Fruit fly (Drosophila melanogaster) whole organism, embryonic: ENCODE measurements around the gene CG17325.

Experiments used
- ATbp ChIP-seq: fragments of 200-800 bp; sonication (Bioruptor generic); optimal IDR thresholded peaks from 2 replicates; lab custom pipeline; 2017; ENCODE audit warnings: missing biosample characterization, mild to moderate bottlenecking, missing genetic modification characterization, missing genetic modification reagents
- BEAF-32 ChIP-seq: fragments of 200-800 bp; sonication (Bioruptor generic); optimal IDR thresholded peaks from 3 replicates; lab custom pipeline; 2017; ENCODE audit warnings: missing biosample characterization, missing genetic modification characterization, mild to moderate bottlenecking, moderate library complexity, missing genetic modification reagents
- Bgb ChIP-seq: fragments of 200-800 bp; sonication (Bioruptor generic); IDR thresholded peaks from 2 replicates; pipeline ENCODE4 v1.3.6; 2022; ENCODE audit warnings: missing biosample characterization, missing genetic modification characterization; ENCODE audit not compliant: partially characterized antibody
- CG11504 ChIP-seq: fragments of 200-800 bp; sonication (Bioruptor generic); optimal IDR thresholded peaks from 3 replicates; lab custom pipeline; 2019; ENCODE audit warnings: missing biosample characterization, mild to moderate bottlenecking, missing genetic modification characterization, moderate library complexity
- CG12769 ChIP-seq: fragments of 200-800 bp; sonication (Bioruptor generic); optimal IDR thresholded peaks from 2 replicates; lab custom pipeline; 2019; ENCODE audit warnings: missing biosample characterization, mild to moderate bottlenecking, missing genetic modification characterization, moderate library complexity
- CG14014 ChIP-seq: fragments of 200-800 bp; sonication (Bioruptor generic); IDR thresholded peaks from 2 replicates; pipeline ENCODE4 v1.3.6; 2022; ENCODE audit warnings: missing biosample characterization, missing genetic modification characterization
- CG17912 ChIP-seq: fragments of 200-800 bp; sonication (Bioruptor generic); optimal IDR thresholded peaks from 2 replicates; lab custom pipeline; 2018; ENCODE audit warnings: missing biosample characterization, mild to moderate bottlenecking, missing genetic modification characterization
- CG18476 ChIP-seq: fragments of 200-800 bp; sonication (Bioruptor generic); optimal IDR thresholded peaks from 2 replicates; lab custom pipeline; 2016; ENCODE audit warnings: missing biosample characterization, mild to moderate bottlenecking, missing genetic modification characterization
- CG2199 ChIP-seq: fragments of 200-800 bp; sonication (Bioruptor generic); IDR thresholded peaks from 3 replicates; pipeline ENCODE4 v1.3.6; 2022; ENCODE audit warnings: missing biosample characterization, missing genetic modification characterization
- CG30403 ChIP-seq: fragments of 200-800 bp; sonication (Bioruptor generic); optimal IDR thresholded peaks from 3 replicates; lab custom pipeline; 2016; ENCODE audit warnings: missing biosample characterization, missing genetic modification characterization
- CG32532 ChIP-seq: fragments of 200-800 bp; sonication (Bioruptor generic); IDR thresholded peaks from 2 replicates; pipeline ENCODE4 v1.3.6; 2022; ENCODE audit warnings: missing biosample characterization, missing genetic modification characterization
- CG32767 ChIP-seq: fragments of 200-800 bp; sonication (Bioruptor generic); IDR thresholded peaks from 2 replicates; pipeline ENCODE4 v1.3.6; 2022; ENCODE audit warnings: missing biosample characterization, missing genetic modification characterization
- CG6765 ChIP-seq: fragments of 200-800 bp; sonication (Bioruptor generic); optimal IDR thresholded peaks from 3 replicates; lab custom pipeline; 2017; ENCODE audit warnings: missing biosample characterization, mild to moderate bottlenecking, missing genetic modification characterization
- CG7928 ChIP-seq: fragments of 200-800 bp; sonication (Bioruptor generic); optimal IDR thresholded peaks from 2 replicates; lab custom pipeline; 2017; ENCODE audit warnings: missing biosample characterization, mild to moderate bottlenecking, missing genetic modification characterization
- CG8359 ChIP-seq: fragments of 200-800 bp; sonication (Bioruptor generic); optimal IDR thresholded peaks from 2 replicates; lab custom pipeline; 2017; ENCODE audit warnings: missing biosample characterization, mild to moderate bottlenecking, missing genetic modification characterization, borderline replicate concordance
- CTCF ChIP-seq: fragments of 200-800 bp; sonication (Bioruptor generic); optimal IDR thresholded peaks from 2 replicates; lab custom pipeline; 2017; ENCODE audit warnings: missing biosample characterization, mild to moderate bottlenecking, missing genetic modification characterization, moderate library complexity
- Dip2 ChIP-seq: fragments of 200-800 bp; sonication (Bioruptor generic); IDR thresholded peaks from 2 replicates; pipeline ENCODE4 v1.3.6; 2022; ENCODE audit warnings: missing biosample characterization, missing genetic modification characterization
- Dip3 ChIP-seq: fragments of 200-800 bp; sonication (Bioruptor generic); optimal IDR thresholded peaks from 3 replicates; lab custom pipeline; 2016; ENCODE audit warnings: missing biosample characterization, missing genetic modification characterization
- Doc3 ChIP-seq: fragments of 200-800 bp; sonication (Bioruptor generic); IDR thresholded peaks from 3 replicates; pipeline ENCODE4 v1.3.6; 2022; ENCODE audit warnings: missing biosample characterization, missing genetic modification characterization; ENCODE audit not compliant: partially characterized antibody
- Gug ChIP-seq: fragments of 200-800 bp; sonication (Bioruptor generic); IDR thresholded peaks from 4 replicates; pipeline ENCODE4 v1.3.6; 2022; ENCODE audit warnings: missing biosample characterization, missing genetic modification characterization
- Hand ChIP-seq: fragments of 200-800 bp; sonication (Bioruptor generic); optimal IDR thresholded peaks from 2 replicates; lab custom pipeline; 2017; ENCODE audit warnings: mild to moderate bottlenecking, missing biosample characterization, missing genetic modification reagents, missing genetic modification characterization
- NFAT ChIP-seq: fragments of 200-800 bp; sonication (Bioruptor generic); IDR thresholded peaks from 2 replicates; pipeline ENCODE4 v1.3.6; 2022; ENCODE audit warnings: missing biosample characterization, missing genetic modification characterization
- Nf-YC ChIP-seq: fragments of 200-800 bp; optimal IDR thresholded peaks from 3 replicates; lab custom pipeline; 2019; ENCODE audit warnings: missing biosample characterization, mild to moderate bottlenecking, missing genetic modification characterization, moderate library complexity
- NfI ChIP-seq: fragments of 200-800 bp; sonication (Bioruptor generic); optimal IDR thresholded peaks from 3 replicates; lab custom pipeline; 2018; ENCODE audit warnings: missing biosample characterization, mild to moderate bottlenecking, missing genetic modification characterization, moderate library complexity
- Opbp ChIP-seq: fragments of 200-800 bp; sonication (Bioruptor generic); IDR thresholded peaks from 3 replicates; pipeline ENCODE4 v1.3.6; 2022; ENCODE audit warnings: missing biosample characterization, missing genetic modification characterization; ENCODE audit not compliant: partially characterized antibody
- Pdp1 ChIP-seq, 2 experiments: fragments of 200-800 bp; sonication (Bioruptor generic); optimal IDR thresholded peaks; 3 replicates each; lab custom pipeline; 2016; ENCODE audit warnings: missing biosample characterization in 2 of 2, missing genetic modification characterization in 2 of 2, mild to moderate bottlenecking in 1 of 2, moderate library complexity in 1 of 2
- Ptx1 ChIP-seq: fragments of 200-800 bp; sonication (Bioruptor generic); IDR thresholded peaks from 2 replicates; pipeline ENCODE4 v1.3.6; 2022; ENCODE audit warnings: missing biosample characterization, missing genetic modification characterization
- Rfx ChIP-seq: fragments of 200-800 bp; sonication (Bioruptor generic); IDR thresholded peaks from 2 replicates; pipeline ENCODE4 v1.3.6; 2022; ENCODE audit warnings: missing biosample characterization, missing genetic modification characterization
- Xbp1 ChIP-seq: fragments of 200-800 bp; sonication (Bioruptor generic); optimal IDR thresholded peaks from 3 replicates; lab custom pipeline; 2016; ENCODE audit warnings: missing biosample characterization, mild to moderate bottlenecking, missing genetic modification characterization
- amos ChIP-seq: fragments of 200-800 bp; sonication (Bioruptor generic); IDR thresholded peaks from 2 replicates; pipeline ENCODE4 v1.3.6; 2022; ENCODE audit warnings: missing biosample characterization, missing genetic modification characterization; ENCODE audit not compliant: partially characterized antibody
- az2 ChIP-seq: fragments of 200-800 bp; sonication (Bioruptor generic); optimal IDR thresholded peaks from 3 replicates; lab custom pipeline; 2016; ENCODE audit warnings: missing biosample characterization, missing genetic modification characterization
- bbx ChIP-seq: fragments of 200-800 bp; sonication (Bioruptor generic); IDR thresholded peaks from 2 replicates; pipeline ENCODE4 v1.3.6; 2022; ENCODE audit warnings: missing biosample characterization, missing genetic modification characterization; ENCODE audit not compliant: partially characterized antibody
- bsh ChIP-seq, 2 experiments: fragments of 200-800 bp; sonication (Bioruptor generic); optimal IDR thresholded peaks; 2 replicates each; lab custom pipeline; 2017 to 2018; ENCODE audit warnings: mild to moderate bottlenecking in 2 of 2, missing biosample characterization in 2 of 2, missing genetic modification characterization in 2 of 2, moderate library complexity in 1 of 2
- cad ChIP-seq: fragments of >200 bp; optimal IDR thresholded peaks from 2 replicates; lab custom pipeline; 2017; ENCODE audit warnings: missing biosample characterization, missing genetic modification characterization
- croc ChIP-seq: fragments of 200-800 bp; sonication (Bioruptor generic); conservative IDR thresholded peaks from 3 replicates; pipeline ENCODE4 v1.3.6; 2022; ENCODE audit warnings: missing biosample characterization, missing genetic modification characterization
- exex ChIP-seq: fragments of 200-800 bp; sonication (Bioruptor generic); optimal IDR thresholded peaks from 4 replicates; lab custom pipeline; 2018; ENCODE audit warnings: missing biosample characterization, mild to moderate bottlenecking, missing genetic modification characterization, moderate library complexity
- ftz-f1 ChIP-seq: fragments of 200-800 bp; sonication (Bioruptor generic); optimal IDR thresholded peaks from 2 replicates; lab custom pipeline; 2016; ENCODE audit warnings: missing biosample characterization, missing genetic modification characterization
- h ChIP-seq: fragments of >200 bp; optimal IDR thresholded peaks from 2 replicates; lab custom pipeline; 2017
- kah ChIP-seq: fragments of 200-800 bp; sonication (Bioruptor generic); optimal IDR thresholded peaks from 2 replicates; lab custom pipeline; 2018; ENCODE audit warnings: missing biosample characterization, mild to moderate bottlenecking, missing genetic modification characterization
- klu ChIP-seq: fragments of 200-800 bp; sonication (Bioruptor generic); IDR thresholded peaks from 2 replicates; pipeline ENCODE4 v1.3.6; 2022; ENCODE audit warnings: missing biosample characterization, missing genetic modification characterization
- knrl ChIP-seq: fragments of 200-800 bp; sonication (Bioruptor generic); IDR thresholded peaks from 3 replicates; pipeline ENCODE4 v1.3.6; 2022; ENCODE audit warnings: missing biosample characterization, missing genetic modification characterization; ENCODE audit not compliant: partially characterized antibody
- lmd ChIP-seq: fragments of 200-800 bp; sonication (Bioruptor generic); IDR thresholded peaks from 2 replicates; pipeline ENCODE4 v1.3.6; 2022; ENCODE audit warnings: missing biosample characterization, missing genetic modification characterization
- pb ChIP-seq: fragments of 200-800 bp; sonication (Bioruptor generic); optimal IDR thresholded peaks from 3 replicates; lab custom pipeline; 2016; ENCODE audit warnings: missing biosample characterization, missing genetic modification characterization
- rib ChIP-seq: fragments of 200-800 bp; sonication (Bioruptor generic); IDR thresholded peaks from 2 replicates; pipeline ENCODE4 v1.3.6; 2022; ENCODE audit warnings: missing biosample characterization, missing genetic modification characterization
- sens ChIP-seq: fragments of 200-800 bp; sonication (Bioruptor generic); peaks from one replicate; lab custom pipeline; 2016; ENCODE audit warnings: missing biosample characterization, missing genetic modification characterization
- shn ChIP-seq: fragments of 200-800 bp; sonication (Bioruptor generic); optimal IDR thresholded peaks from 3 replicates; lab custom pipeline; 2016; ENCODE audit warnings: missing biosample characterization, missing genetic modification characterization
- stwl ChIP-seq: fragments of 200-800 bp; sonication (Bioruptor generic); optimal IDR thresholded peaks from 3 replicates; lab custom pipeline; 2018; ENCODE audit warnings: missing biosample characterization, mild to moderate bottlenecking, missing genetic modification characterization, moderate library complexity
- tio ChIP-seq: fragments of 200-800 bp; sonication (Bioruptor generic); optimal IDR thresholded peaks from 2 replicates; lab custom pipeline; 2017; ENCODE audit warnings: missing biosample characterization, missing genetic modification characterization, inconsistent platforms
- zen2 ChIP-seq: fragments of 200-800 bp; sonication (Bioruptor generic); IDR thresholded peaks from 3 replicates; pipeline ENCODE4 v1.3.6; 2022; ENCODE audit warnings: missing biosample characterization, missing genetic modification characterization; ENCODE audit not compliant: partially characterized antibody

Gene CG17325

DNA sequence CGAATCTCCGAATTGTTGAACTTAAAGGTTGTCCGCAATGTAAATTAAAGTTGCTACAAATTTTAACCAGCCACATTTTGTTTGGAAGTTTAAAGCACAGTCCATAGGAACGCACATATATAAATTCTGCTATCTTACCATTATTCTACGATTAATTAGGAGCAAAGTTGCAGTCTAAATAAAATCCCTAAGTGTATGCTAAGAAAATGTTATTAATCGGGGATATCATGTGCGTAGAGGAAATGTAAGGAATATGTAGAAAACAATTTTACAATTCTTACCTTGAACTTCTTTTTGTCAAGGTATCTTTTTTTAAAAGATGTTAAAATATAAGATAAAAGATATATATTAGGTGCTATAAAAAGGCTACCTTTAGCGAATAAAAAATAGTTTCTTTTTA, 5.9 kb downstream of the CG17325 start:
- peak; percentile 16 for TF ChIP-seq stwl
- no peak for TF ChIP-seq Dip3
- TF ChIP-seq ftz-f1 (GFP tag; lab: Kevin White, UChicago), result peak; percentile 70
- TF ChIP-seq tio (GFP tag; lab: Kevin White, UChicago), result no peak
- no peak for TF ChIP-seq zen2 (GFP tag; lab: Robert Waterston, UW)
- peak; percentile 21 for TF ChIP-seq sens (GFP tag; lab: Kevin White, UChicago)
- TF ChIP-seq CTCF, result peak; percentile 59
- no peak for TF ChIP-seq Gug (GFP tag; lab: Robert Waterston, UW)
- peak; percentile 65 for TF ChIP-seq Bgb (GFP tag; lab: Robert Waterston, UW)
- no peak for TF ChIP-seq CG17912 (GFP tag; lab: Kevin White, UChicago)
- peak; percentile 48; the same call in 1 of the 2 replicates for TF ChIP-seq amos (GFP tag; lab: Robert Waterston, UW)
- TF ChIP-seq CG32767 (GFP tag; lab: Robert Waterston, UW), result no peak
- TF ChIP-seq CG2199 (GFP tag; lab: Robert Waterston, UW), result peak; percentile 21; the same call in 1 of the 3 replicates
- TF ChIP-seq Opbp (GFP tag; lab: Robert Waterston, UW), result no peak
- peak; percentile 39; the same call in 2 of the 3 replicates for TF ChIP-seq knrl (GFP tag; lab: Robert Waterston, UW)
- no peak for TF ChIP-seq croc (GFP tag; lab: Robert Waterston, UW)
- TF ChIP-seq CG18476 (GFP tag; lab: Kevin White, UChicago), result no peak
- TF ChIP-seq rib, result no peak
- TF ChIP-seq NfI (GFP tag; lab: Kevin White, UChicago), result no peak

DNA sequence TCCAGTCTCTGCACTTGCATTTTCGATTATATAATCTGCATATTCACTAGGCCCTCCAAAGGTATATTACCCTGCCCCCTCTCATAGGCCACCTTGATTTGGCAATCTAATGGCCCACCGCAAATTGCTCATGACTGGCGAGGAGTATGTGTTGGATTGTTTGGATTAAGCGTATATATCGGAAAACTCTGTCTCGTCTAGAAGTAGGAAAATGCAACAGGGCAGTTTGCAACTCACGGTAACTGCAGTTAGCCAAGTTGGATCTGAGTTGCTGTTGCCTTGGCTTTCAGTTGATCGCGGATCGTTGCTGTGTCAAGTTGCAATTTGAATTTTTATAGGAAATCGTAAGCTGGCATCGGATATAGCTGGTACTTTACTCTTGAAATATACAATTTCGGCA, 6.6 kb downstream of the CG17325 start, which contains the start of gene Ugt36F1:
TSS of gene Ugt36F1 (plus strand) at position 301 of the 400 bp plus-strand sequence.
- TF ChIP-seq h (lab: Kevin White, UChicago) (no peak), Pdp1 (GFP tag; optimal IDR thresholded peaks at IDR 0.05; lab: Kevin White, UChicago) (peak in 1 of 2 experiments; percentile 77)

DNA sequence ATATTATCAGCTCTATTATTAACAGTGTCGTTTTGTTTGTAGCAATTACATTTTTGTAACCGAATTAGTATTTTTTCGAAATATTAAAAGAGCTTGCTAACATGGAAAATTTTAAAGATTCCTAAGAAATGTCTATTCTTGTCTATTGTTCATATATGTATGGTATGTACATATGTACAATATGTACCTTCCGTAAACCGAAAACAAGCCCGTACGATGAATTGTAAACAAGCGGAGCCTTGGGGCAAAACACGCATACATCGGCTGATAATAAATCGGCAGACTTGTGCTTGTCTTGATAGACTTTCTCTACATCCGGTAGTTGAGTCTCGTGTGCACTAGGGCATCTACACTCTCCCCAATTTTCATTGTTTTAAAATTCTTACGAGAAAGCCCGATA, 10.4 kb downstream of the CG17325 start:
- TF ChIP-seq bsh (GFP tag; optimal IDR thresholded peaks at IDR 0.05; lab: Kevin White, UChicago), result peak in 1 of 2 experiments; percentile 79
- TF ChIP-seq Dip2 (GFP tag; lab: Robert Waterston, UW), result no peak
- no peak for TF ChIP-seq bbx (GFP tag; lab: Robert Waterston, UW)
- no peak; the same call in 1 of the 2 replicates for TF ChIP-seq Rfx (GFP tag; lab: Robert Waterston, UW)
- TF ChIP-seq az2, result no peak
- TF ChIP-seq exex, result no peak
- TF ChIP-seq Doc3 (GFP tag; lab: Robert Waterston, UW), result no peak
- no peak for TF ChIP-seq lmd (GFP tag; lab: Robert Waterston, UW)
- TF ChIP-seq shn (GFP tag; lab: Kevin White, UChicago), result no peak
- no peak for TF ChIP-seq Ptx1
- no peak for TF ChIP-seq klu (GFP tag; lab: Robert Waterston, UW)
- TF ChIP-seq pb (GFP tag; lab: Kevin White, UChicago), result no peak
- no peak for TF ChIP-seq CG7928
- peak; percentile 36 for TF ChIP-seq CG11504 (tag; lab: Kevin White, UChicago)
- TF ChIP-seq kah (GFP tag; lab: Kevin White, UChicago), result no peak
- peak; percentile 28 for TF ChIP-seq CG8359 (GFP tag; lab: Kevin White, UChicago)
- TF ChIP-seq cad (GFP tag; lab: Kevin White, UChicago), result no peak
- no peak for TF ChIP-seq Hand (GFP tag; lab: Kevin White, UChicago)
- TF ChIP-seq CG30403 (GFP tag; lab: Kevin White, UChicago), result no peak
- TF ChIP-seq CG12769 (tag; lab: Kevin White, UChicago), result no peak
- no peak for TF ChIP-seq CG6765 (GFP tag; lab: Kevin White, UChicago)
- peak; percentile 72; the same call in 1 of the 2 replicates for TF ChIP-seq CG14014 (GFP tag; lab: Robert Waterston, UW)
- no peak for TF ChIP-seq Nf-YC (tag; lab: Kevin White, UChicago)
- no peak for TF ChIP-seq Xbp1 (GFP tag; lab: Kevin White, UChicago)
- no peak for TF ChIP-seq NFAT (GFP tag; lab: Robert Waterston, UW)
- TF ChIP-seq ATbp, result peak; percentile 80
- TF ChIP-seq BEAF-32 (GFP tag; lab: Kevin White, UChicago), result no peak
- TF ChIP-seq CG32532 (GFP tag; lab: Robert Waterston, UW), result no peak
